Worm (Caenorhabditis elegans): ENCODE data around the gene K03H1.7.

- TF ChIP-seq ztf-29 (GFP tag; IDR thresholded peaks at IDR 0.05) (no peak), klf-2 (GFP tag; conservative IDR thresholded peaks at IDR 0.05) (no peak), flt-1 (GFP tag; IDR thresholded peaks at IDR 0.05) (no peak), cog-1 (tag; optimal IDR thresholded peaks at IDR 0.05) (no peak), tab-1 (GFP tag; IDR thresholded peaks at IDR 0.05) (no peak), med-1 (GFP tag; optimal IDR thresholded peaks at IDR 0.05; ENCODE audit: insufficient read depth) (no peak), ztf-23 (GFP tag; IDR thresholded peaks at IDR 0.05) (no peak), T22C8.4 (GFP tag; IDR thresholded peaks at IDR 0.05) (no peak)
Measured at ce11 chrIII:9985542-9985941, 38.3 kb downstream of the K03H1.7 start.
